Worm (Caenorhabditis elegans) whole organism, young adult: ENCODE measurements around the gene C36B7.3.

Experiments
- C17E4.6 ChIP-seq: fragments of 200-800 bp; sonication (Bioruptor generic); IDR thresholded peaks from 2 replicates; pipeline ENCODE4 v1.3.6; 2022; ENCODE audit warnings: missing genetic modification reagents, missing genetic modification characterization, missing compliant biosample characterization
- T07F8.4 ChIP-seq: sonication (generic microtip); optimal IDR thresholded peaks from 2 replicates; lab custom pipeline; 2016; ENCODE audit warnings: mild to moderate bottlenecking, missing genetic modification characterization, moderate library complexity, missing compliant biosample characterization
- Y79H2A.3 ChIP-seq: fragments of 200-800 bp; sonication (Bioruptor generic); conservative IDR thresholded peaks from 2 replicates; pipeline ENCODE4 v1.3.6; 2022; ENCODE audit warnings: missing genetic modification reagents, missing genetic modification characterization, missing compliant biosample characterization
- ekl-4 ChIP-seq: fragments of 200-800 bp; sonication (Bioruptor generic); IDR thresholded peaks from 2 replicates; pipeline ENCODE4 v1.3.6; 2022; ENCODE audit warnings: missing genetic modification reagents, missing genetic modification characterization, missing compliant biosample characterization
- lin-35 ChIP-seq, 3 experiments: fragments of 150-350 bp in 2 of 3; sonication (generic microtip) in 1 of 3; optimal IDR thresholded peaks; 2 replicates each; lab custom pipeline; 2014 to 2018; ENCODE audit warnings: missing biosample characterization in 3 of 3, missing genetic modification characterization in 3 of 3, missing genetic modification reagents in 3 of 3
- lin-40 ChIP-seq: sonication (generic microtip); optimal IDR thresholded peaks from 2 replicates; lab custom pipeline; 2016; ENCODE audit warnings: missing genetic modification characterization, mild to moderate bottlenecking, missing compliant biosample characterization, missing genotype, missing genetic modification reagents
- snpc-3.4 ChIP-seq: sonication (generic microtip); optimal IDR thresholded peaks from 2 replicates; lab custom pipeline; 2017; ENCODE audit warnings: missing genetic modification characterization, mild to moderate bottlenecking, missing compliant biosample characterization, antibody characterized with exemption, moderate library complexity, missing genotype, missing genetic modification reagents
- snpc-4 ChIP-seq, 5 experiments: fragments of 150-350 bp in 1 of 5; sonication (generic microtip) in 4 of 5; optimal IDR thresholded peaks; 2 replicates each; lab custom pipeline; 2014 to 2018; ENCODE audit warnings: missing genetic modification characterization in 5 of 5, missing biosample characterization in 3 of 5, antibody characterized with exemption in 2 of 5, mild to moderate bottlenecking in 2 of 5, missing compliant biosample characterization in 2 of 5, missing genotype in 2 of 5, moderate library complexity in 2 of 5, missing genetic modification reagents in 1 of 5

DNA sequence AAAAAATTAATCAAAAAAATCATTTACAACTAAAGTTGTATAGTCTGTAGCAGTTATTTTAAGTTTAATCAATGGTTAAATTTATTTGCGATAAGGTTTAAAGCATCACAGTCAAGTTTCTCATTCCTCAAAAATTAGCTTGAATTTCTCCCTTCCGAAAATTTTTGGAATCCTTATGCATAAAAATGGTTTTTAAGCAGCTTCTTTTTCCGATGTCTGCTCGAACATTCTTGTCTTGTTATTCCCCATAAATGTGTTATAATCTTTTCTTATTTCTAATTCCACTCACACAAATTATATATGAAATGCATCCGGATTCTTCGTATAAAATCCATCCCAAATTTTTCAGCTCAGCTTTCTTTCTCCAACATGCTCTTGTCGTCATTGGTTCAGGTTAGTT is at the start of gene C36B7.3:
- TF ChIP-seq Y79H2A.3 (GFP tag; lab: Robert Waterston, UW) (no peak), lin-40 (no peak), snpc-4 (GFP tag; optimal IDR thresholded peaks at IDR 0.05; lab: Kevin White, UChicago) (no peak), snpc-4 (tag; optimal IDR thresholded peaks at IDR 0.05; lab: Kevin White, UChicago) (no peak), ekl-4 (GFP tag; lab: Robert Waterston, UW) (no peak), C17E4.6 (GFP tag; lab: Robert Waterston, UW) (no peak), T07F8.4 (tag; lab: Kevin White, UChicago) (no peak), snpc-3.4 (tag; lab: Kevin White, UChicago) (no peak), lin-35 (GFP tag; optimal IDR thresholded peaks at IDR 0.05; lab: Kevin White, UChicago) (no peak)
